Worm (Caenorhabditis elegans) whole organism, L3 larva: ENCODE results near the gene dpy-30.

Source experiments
- R02D3.7 ChIP-seq: fragments of 150-350 bp; optimal IDR thresholded peaks from 2 replicates; lab custom pipeline; 2014; ENCODE audit warnings: missing biosample characterization, missing genetic modification characterization
- ama-1 ChIP-seq: fragments of 150-350 bp; optimal IDR thresholded peaks from 2 replicates; lab custom pipeline; 2018
- ceh-82 ChIP-seq: fragments of 150-350 bp; optimal IDR thresholded peaks from 2 replicates; lab custom pipeline; 2014; ENCODE audit warnings: missing biosample characterization, missing genetic modification characterization
- elt-1 ChIP-seq: fragments of 150-350 bp; optimal IDR thresholded peaks from 2 replicates; lab custom pipeline; 2014; ENCODE audit warnings: missing biosample characterization, missing genetic modification characterization
- pha-4 ChIP-seq: fragments of 150-350 bp; optimal IDR thresholded peaks from 2 replicates; lab custom pipeline; 2014; ENCODE audit warnings: missing biosample characterization, missing genetic modification reagents, missing genetic modification characterization
- pqm-1 ChIP-seq: fragments of 150-350 bp; optimal IDR thresholded peaks from 2 replicates; lab custom pipeline; 2017; ENCODE audit warnings: missing biosample characterization, missing genetic modification characterization, inconsistent platforms
- unc-62 ChIP-seq: fragments of 150-350 bp; sonication (generic microtip); optimal IDR thresholded peaks from 4 replicates; lab custom pipeline; 2014; ENCODE audit warnings: missing biosample characterization, missing genetic modification reagents, missing genetic modification characterization
- ztf-4 ChIP-seq: fragments of 150-350 bp; optimal IDR thresholded peaks from 2 replicates; lab custom pipeline; 2014; ENCODE audit warnings: missing biosample characterization, missing genetic modification characterization

DNA sequence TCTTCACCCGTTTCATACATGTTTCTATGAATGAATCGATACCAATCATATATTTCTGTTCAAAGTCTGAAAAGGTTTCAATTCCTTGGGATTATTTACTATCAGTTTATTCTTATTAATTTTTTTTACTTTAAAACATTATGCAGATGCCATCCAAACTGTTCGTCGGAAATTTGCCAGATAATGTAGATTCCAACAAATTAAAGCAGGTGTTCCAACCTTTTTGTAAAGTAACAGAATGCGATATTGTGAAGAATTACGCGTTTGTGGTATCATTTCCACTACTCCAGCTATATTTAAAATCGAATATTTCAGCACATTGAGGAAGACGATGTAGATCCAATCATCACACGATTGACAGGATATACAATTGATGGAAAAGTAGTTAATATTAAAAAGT lies 810 bp downstream of the dpy-30 start, which contains the start of gene rnp-1:
- TF ChIP-seq ztf-4 (tag; lab: Kevin White, UChicago) = no peak
- no peak for TF ChIP-seq elt-1 (tag; lab: Kevin White, UChicago)
- TF ChIP-seq ama-1 (lab: Kevin White, UChicago) = peak; percentile 35
- TF ChIP-seq ceh-82 (tag; lab: Kevin White, UChicago) = no peak
- no peak for TF ChIP-seq unc-62
- no peak for TF ChIP-seq pqm-1 (tag; lab: Kevin White, UChicago)
- peak; percentile 10 for TF ChIP-seq pha-4 (tag; lab: Kevin White, UChicago)
- TF ChIP-seq R02D3.7 (tag; lab: Kevin White, UChicago) = no peak
